Worm (Caenorhabditis elegans) whole organism, L2 larva: Measurements from ENCODE around the gene F55G11.4.
A peak's percentile ranks its signal among the peaks of the same experiment; 100 is the strongest.

ENCODE experiments used
- ZK546.5 ChIP-seq: sonication (generic microtip); optimal IDR thresholded peaks from 2 replicates; lab custom pipeline; 2017; ENCODE audit warnings: missing biosample characterization, missing genetic modification characterization
- alr-1 ChIP-seq: fragments of 150-350 bp; optimal IDR thresholded peaks from 2 replicates; lab custom pipeline; 2014; ENCODE audit warnings: missing biosample characterization, missing genetic modification characterization
- ceh-82 ChIP-seq: fragments of 150-350 bp; optimal IDR thresholded peaks from 2 replicates; lab custom pipeline; 2014; ENCODE audit warnings: missing biosample characterization, missing genetic modification characterization
- crh-2 ChIP-seq: sonication (generic microtip); optimal IDR thresholded peaks from 2 replicates; lab custom pipeline; 2017; ENCODE audit warnings: missing biosample characterization, missing genetic modification characterization
- egl-27 ChIP-seq: sonication (generic microtip); optimal IDR thresholded peaks from 3 replicates; lab custom pipeline; 2017; ENCODE audit warnings: missing biosample characterization, missing genetic modification reagents, missing genetic modification characterization
- fos-1 ChIP-seq: fragments of 150-350 bp; optimal IDR thresholded peaks from 2 replicates; lab custom pipeline; 2014; ENCODE audit warnings: missing biosample characterization, missing genetic modification characterization
- gmeb-1 ChIP-seq: fragments of 150-350 bp; optimal IDR thresholded peaks from 2 replicates; lab custom pipeline; 2014; ENCODE audit warnings: missing biosample characterization, missing genetic modification characterization
- lsy-2 ChIP-seq, 2 experiments: fragments of 150-350 bp in 1 of 2; sonication (generic microtip) in 1 of 2; optimal IDR thresholded peaks; 2 replicates each; lab custom pipeline; 2014 to 2017; ENCODE audit warnings: missing biosample characterization in 2 of 2, missing genetic modification characterization in 2 of 2
- mab-5 ChIP-seq: fragments of 150-350 bp; optimal IDR thresholded peaks from 2 replicates; lab custom pipeline; 2014; ENCODE audit warnings: missing biosample characterization, missing genetic modification characterization
- nhr-11 ChIP-seq: fragments of 150-350 bp; optimal IDR thresholded peaks from 2 replicates; lab custom pipeline; 2014; ENCODE audit warnings: missing biosample characterization, missing genetic modification characterization
- nhr-129 ChIP-seq: fragments of 150-350 bp; optimal IDR thresholded peaks from 2 replicates; lab custom pipeline; 2014; ENCODE audit warnings: missing biosample characterization, missing genetic modification characterization
- nhr-21 ChIP-seq: fragments of 150-350 bp; optimal IDR thresholded peaks from 2 replicates; lab custom pipeline; 2014; ENCODE audit warnings: missing biosample characterization, missing genetic modification characterization
- nhr-23 ChIP-seq: fragments of 150-350 bp; optimal IDR thresholded peaks from 2 replicates; lab custom pipeline; 2014; ENCODE audit warnings: missing biosample characterization, missing genetic modification reagents, missing genetic modification characterization
- nhr-237 ChIP-seq: fragments of 150-350 bp; optimal IDR thresholded peaks from 2 replicates; lab custom pipeline; 2014; ENCODE audit warnings: missing biosample characterization, missing genetic modification characterization
- nhr-77 ChIP-seq: fragments of 150-350 bp; optimal IDR thresholded peaks from 2 replicates; lab custom pipeline; 2014; ENCODE audit warnings: missing biosample characterization, missing genetic modification characterization
- sem-4 ChIP-seq: fragments of 150-350 bp; optimal IDR thresholded peaks from 2 replicates; lab custom pipeline; 2014; ENCODE audit warnings: missing biosample characterization, missing genetic modification reagents, missing genetic modification characterization
- sma-9 ChIP-seq, 2 experiments: fragments of 150-350 bp in 1 of 2; sonication (generic microtip) in 1 of 2; optimal IDR thresholded peaks; 2 replicates each; lab custom pipeline; 2014 to 2016; ENCODE audit warnings: missing genetic modification characterization in 2 of 2, mild to moderate bottlenecking in 1 of 2, missing biosample characterization in 1 of 2, missing compliant biosample characterization in 1 of 2, missing genetic modification reagents in 1 of 2, moderate library complexity in 1 of 2
- unc-39 ChIP-seq: fragments of 150-350 bp; optimal IDR thresholded peaks from 2 replicates; lab custom pipeline; 2014; ENCODE audit warnings: missing biosample characterization, missing genetic modification characterization
- unc-55 ChIP-seq: fragments of 150-350 bp; sonication (generic microtip); optimal IDR thresholded peaks from 3 replicates; lab custom pipeline; 2014; ENCODE audit warnings: missing biosample characterization, missing genetic modification reagents, missing genetic modification characterization
- zag-1 ChIP-seq: fragments of 150-350 bp; optimal IDR thresholded peaks from 2 replicates; lab custom pipeline; 2014; ENCODE audit warnings: missing biosample characterization, missing genetic modification characterization
- ztf-4 ChIP-seq: fragments of 150-350 bp; optimal IDR thresholded peaks from 2 replicates; lab custom pipeline; 2014; ENCODE audit warnings: missing biosample characterization, missing genetic modification characterization

Gene F55G11.4

ce11 chrIV:13016820-13017219 lies 43.4 kb downstream of the F55G11.4 start:
- peak; percentile 34 for TF ChIP-seq sem-4 (tag; lab: Kevin White, UChicago)
- TF ChIP-seq gmeb-1 (tag; lab: Kevin White, UChicago) = no peak
- no peak for TF ChIP-seq nhr-23 (tag; lab: Kevin White, UChicago)
- TF ChIP-seq zag-1 (tag; lab: Kevin White, UChicago) = peak; percentile 63
- no peak for TF ChIP-seq nhr-237 (tag; lab: Kevin White, UChicago)
- no peak for TF ChIP-seq nhr-129 (tag; lab: Kevin White, UChicago)

- no peak for TF ChIP-seq ztf-4 (tag; lab: Kevin White, UChicago)
- peak; percentile 26 for TF ChIP-seq crh-2 (tag; lab: Kevin White, UChicago)
- TF ChIP-seq nhr-21 (tag; lab: Kevin White, UChicago) = no peak
- TF ChIP-seq alr-1 (tag; lab: Kevin White, UChicago) = no peak
- TF ChIP-seq sma-9 (GFP tag; optimal IDR thresholded peaks at IDR 0.05; lab: Kevin White, UChicago) = peak; percentile 24
- TF ChIP-seq sma-9 (tag; optimal IDR thresholded peaks at IDR 0.05; lab: Kevin White, UChicago) = no peak
- TF ChIP-seq egl-27 (tag; lab: Kevin White, UChicago) = no peak
- no peak for TF ChIP-seq unc-39 (tag; lab: Kevin White, UChicago)
- no peak for TF ChIP-seq mab-5
- no peak for TF ChIP-seq ceh-82 (tag; lab: Kevin White, UChicago)
- no peak for TF ChIP-seq lsy-2 (tag; optimal IDR thresholded peaks at IDR 0.05; lab: Kevin White, UChicago)
- no peak for TF ChIP-seq ZK546.5 (tag; lab: Kevin White, UChicago)
- no peak for TF ChIP-seq nhr-11
- no peak for TF ChIP-seq nhr-77 (tag; lab: Kevin White, UChicago)
- TF ChIP-seq unc-55 (GFP tag; lab: Kevin White, UChicago) = no peak
- TF ChIP-seq, all 48 proteins: peak for 2
These were observed 47.6 kb downstream of the F55G11.4 start for ce11 chrIV:13021006-13021405.

- TF ChIP-seq sem-4 (tag; lab: Kevin White, UChicago) = no peak
- TF ChIP-seq nhr-11 = no peak
- no peak for TF ChIP-seq fos-1
- TF ChIP-seq zag-1 (tag; lab: Kevin White, UChicago) = no peak
These were observed 49.5 kb downstream of the F55G11.4 start for ce11 chrIV:13022892-13023291.
